Worm (Caenorhabditis elegans) whole organism, L1 larva: ENCODE measurements around the gene srx-77.

Source experiments
- ama-1 ChIP-seq: fragments of 150-350 bp; optimal IDR thresholded peaks from 2 replicates; lab custom pipeline; 2014
- efl-1 ChIP-seq, 4 experiments: fragments of 150-350 bp; optimal IDR thresholded peaks in 3 of 4; peaks in 1 of 4; 1 replicate in 1 of 4; 2 replicates in 3 of 4; lab custom pipeline; 2014; ENCODE audit warnings: missing biosample characterization in 2 of 4, missing genetic modification characterization in 2 of 4, missing genetic modification reagents in 2 of 4
- elt-3 ChIP-seq, 6 experiments: fragments of 150-350 bp in 1 of 6; sonication (generic microtip); optimal IDR thresholded peaks; 2 replicates each; lab custom pipeline; 2017 to 2018; ENCODE audit warnings: missing biosample characterization in 6 of 6, missing genetic modification characterization in 6 of 6, inconsistent platforms in 1 of 6
- fkh-10 ChIP-seq: sonication (generic microtip); optimal IDR thresholded peaks from 2 replicates; lab custom pipeline; 2017; ENCODE audit warnings: missing biosample characterization, missing genetic modification reagents, missing genetic modification characterization
- hlh-4 ChIP-seq: sonication (generic microtip); optimal IDR thresholded peaks from 2 replicates; lab custom pipeline; 2016; ENCODE audit warnings: mild to moderate bottlenecking, missing genetic modification characterization, missing compliant biosample characterization
- nhr-237 ChIP-seq: fragments of 150-350 bp; optimal IDR thresholded peaks from 2 replicates; lab custom pipeline; 2014; ENCODE audit warnings: missing biosample characterization, missing genetic modification characterization
- nhr-77 ChIP-seq: fragments of 150-350 bp; optimal IDR thresholded peaks from 2 replicates; lab custom pipeline; 2014; ENCODE audit warnings: missing biosample characterization, missing genetic modification characterization
- pqm-1 ChIP-seq: sonication (generic microtip); optimal IDR thresholded peaks from 3 replicates; lab custom pipeline; 2017; ENCODE audit warnings: missing biosample characterization, missing genetic modification characterization
- skn-1 ChIP-seq: fragments of 150-350 bp; optimal IDR thresholded peaks from 2 replicates; lab custom pipeline; 2014; ENCODE audit warnings: missing biosample characterization, missing genetic modification characterization
- snu-23 ChIP-seq: sonication (generic microtip); optimal IDR thresholded peaks from 2 replicates; lab custom pipeline; 2016; ENCODE audit warnings: missing genetic modification characterization, missing compliant biosample characterization
- sup-37 ChIP-seq: fragments of 200-800 bp; sonication (Bioruptor generic); optimal IDR thresholded peaks from 2 replicates; lab custom pipeline; 2018; ENCODE audit warnings: mild to moderate bottlenecking, missing genetic modification characterization, missing compliant biosample characterization

DNA sequence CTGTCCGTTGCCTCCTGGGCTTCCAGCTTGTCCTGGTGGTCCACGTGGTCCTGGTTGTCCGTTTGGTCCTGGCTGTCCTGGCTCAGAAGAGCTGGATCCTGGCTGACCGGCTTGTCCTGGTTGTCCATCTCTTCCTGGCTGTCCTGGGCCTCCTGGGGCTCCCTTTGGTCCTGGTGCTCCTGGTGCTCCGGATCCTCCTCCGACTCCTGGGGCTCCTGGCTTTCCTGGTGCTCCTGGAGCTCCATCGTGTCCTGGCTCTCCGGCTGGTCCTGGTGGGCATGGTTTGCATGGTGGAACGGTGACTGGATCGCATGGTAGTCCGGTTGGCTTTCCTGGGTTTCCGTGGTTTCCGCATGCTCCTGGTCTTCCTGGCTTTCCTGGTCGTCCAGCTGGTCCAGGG lies 15.4 kb downstream of the srx-77 start:
- no peak for TF ChIP-seq sup-37 (GFP tag; lab: Kevin White, UChicago)
- TF ChIP-seq nhr-237 (tag; lab: Kevin White, UChicago): no peak
- no peak for TF ChIP-seq pqm-1 (tag; lab: Kevin White, UChicago)
- no peak for TF ChIP-seq skn-1 (tag; lab: Kevin White, UChicago)
- TF ChIP-seq elt-3 (tag; optimal IDR thresholded peaks at IDR 0.05; lab: Kevin White, UChicago): no peak
- no peak for TF ChIP-seq fkh-10 (GFP tag; lab: Kevin White, UChicago)
- no peak for TF ChIP-seq efl-1 (optimal IDR thresholded peaks at IDR 0.05; lab: Kevin White, UChicago)
- TF ChIP-seq efl-1 (GFP tag; optimal IDR thresholded peaks at IDR 0.05 in 1 of 2; lab: Kevin White, UChicago): no peak
- no peak for TF ChIP-seq nhr-77 (tag; lab: Kevin White, UChicago)
- no peak for TF ChIP-seq hlh-4 (tag; lab: Kevin White, UChicago)
- TF ChIP-seq ama-1 (lab: Kevin White, UChicago): no peak
- TF ChIP-seq snu-23 (GFP tag; lab: Kevin White, UChicago): no peak
